Fruit fly (Drosophila melanogaster) whole organism, embryonic: Measurements from ENCODE around the gene Sodh1.

Source experiments
- CG10462 ChIP-seq: fragments of 200-800 bp; sonication (Bioruptor generic); optimal IDR thresholded peaks from 2 replicates; lab custom pipeline; 2016; ENCODE audit warnings: missing biosample characterization, missing genetic modification characterization
- CG12942 ChIP-seq: fragments of 200-800 bp; sonication (Bioruptor generic); optimal IDR thresholded peaks from 3 replicates; lab custom pipeline; 2016; ENCODE audit warnings: missing biosample characterization, missing genetic modification characterization
- CG7987 ChIP-seq: fragments of 200-800 bp; sonication (Bioruptor generic); optimal IDR thresholded peaks from 2 replicates; lab custom pipeline; 2018; ENCODE audit warnings: missing biosample characterization, mild to moderate bottlenecking, missing genetic modification characterization, moderate library complexity
- D ChIP-seq, 2 experiments: fragments of 200-800 bp in 1 of 2; fragments of >200 bp in 1 of 2; sonication (Bioruptor generic) in 1 of 2; optimal IDR thresholded peaks; 2 replicates in 1 of 2; 3 replicates in 1 of 2; lab custom pipeline; 2017; ENCODE audit warnings: mild to moderate bottlenecking in 1 of 2, missing biosample characterization in 1 of 2, missing genetic modification characterization in 1 of 2, missing genetic modification reagents in 1 of 2
- Nf-YB ChIP-seq: fragments of 200-800 bp; sonication (Bioruptor generic); optimal IDR thresholded peaks from 3 replicates; lab custom pipeline; 2019; ENCODE audit warnings: missing biosample characterization, mild to moderate bottlenecking, missing genetic modification characterization, moderate library complexity
- PHDP ChIP-seq: fragments of 200-800 bp; sonication (Bioruptor generic); optimal IDR thresholded peaks from 3 replicates; lab custom pipeline; 2018; ENCODE audit warnings: missing biosample characterization, mild to moderate bottlenecking, missing genetic modification characterization, moderate library complexity
- Sin3A ChIP-seq: fragments of >200 bp; optimal IDR thresholded peaks from 2 replicates; lab custom pipeline; 2018
- Six4 ChIP-seq: fragments of 200-800 bp; sonication (Bioruptor generic); optimal IDR thresholded peaks from 2 replicates; lab custom pipeline; 2016; ENCODE audit warnings: missing biosample characterization, missing genetic modification characterization
- crp ChIP-seq, 2 experiments: fragments of 200-800 bp; sonication (Bioruptor generic); optimal IDR thresholded peaks; 2 replicates in 1 of 2; 3 replicates in 1 of 2; lab custom pipeline; 2017; ENCODE audit warnings: missing biosample characterization in 2 of 2, missing genetic modification characterization in 2 of 2, mild to moderate bottlenecking in 1 of 2, moderate library complexity in 1 of 2
- oc ChIP-seq: fragments of 200-800 bp; sonication (Bioruptor generic); optimal IDR thresholded peaks from 2 replicates; lab custom pipeline; 2018; ENCODE audit warnings: missing biosample characterization, mild to moderate bottlenecking, missing genetic modification characterization, moderate library complexity
- pan ChIP-seq, 4 experiments: fragments of >200 bp in 3 of 4; fragments of 200-800 bp in 1 of 4; sonication (Bioruptor generic) in 1 of 4; optimal IDR thresholded peaks in 3 of 4; IDR thresholded peaks in 1 of 4; 2 replicates each; pipeline versions ENCODE4 v1.3.6 to Lab custom; 2017 to 2022; ENCODE audit warnings: missing biosample characterization in 2 of 4, missing genetic modification characterization in 2 of 4, mixed read lengths in 1 of 4

- TF ChIP-seq CG10462 (no peak), pan (optimal IDR thresholded peaks at IDR 0.05; lab: Kevin White, UChicago) (no peak), pan (GFP tag; optimal IDR thresholded peaks at IDR 0.05 in 1 of 2, IDR thresholded peaks at IDR 0.05 in 1 of 2) (no peak), D (optimal IDR thresholded peaks at IDR 0.05; lab: Kevin White, UChicago) (no peak), D (GFP tag; optimal IDR thresholded peaks at IDR 0.05; lab: Kevin White, UChicago) (no peak), CG7987 (GFP tag; lab: Kevin White, UChicago) (no peak), Nf-YB (GFP tag; lab: Kevin White, UChicago) (no peak), PHDP (tag; lab: Kevin White, UChicago) (no peak), CG12942 (GFP tag; lab: Kevin White, UChicago) (no peak), Sin3A (lab: Kevin White, UChicago) (no peak), Six4 (GFP tag; lab: Kevin White, UChicago) (no peak), crp (GFP tag; optimal IDR thresholded peaks at IDR 0.05; lab: Kevin White, UChicago) (no peak), oc (no peak)
Measured at dm6 chr3R:7054286-7054685, 2.2 kb downstream of the Sodh1 start, which contains the start of gene CG1979.
